Fruit fly (Drosophila melanogaster) whole organism, embryonic: ENCODE data around the gene scpr-C.
A peak's percentile ranks its signal among the peaks of the same experiment; 100 is the strongest.

Source experiments
- Bdp1 ChIP-seq: fragments of 200-800 bp; sonication (Bioruptor generic); optimal IDR thresholded peaks from 3 replicates; lab custom pipeline; 2016; ENCODE audit warnings: missing biosample characterization, missing genetic modification characterization
- CG10654 ChIP-seq: fragments of 200-800 bp; sonication (Bioruptor generic); optimal IDR thresholded peaks from 2 replicates; lab custom pipeline; 2016; ENCODE audit warnings: missing biosample characterization, missing genetic modification characterization
- CG11723 ChIP-seq: fragments of 200-800 bp; sonication (Bioruptor generic); optimal IDR thresholded peaks from 2 replicates; lab custom pipeline; 2017; ENCODE audit warnings: missing biosample characterization, mild to moderate bottlenecking, missing genetic modification characterization
- CG12071 ChIP-seq: fragments of 200-800 bp; sonication (Bioruptor generic); optimal IDR thresholded peaks from 3 replicates; lab custom pipeline; 2018; ENCODE audit warnings: missing biosample characterization, mild to moderate bottlenecking, missing genetic modification characterization
- CG14441 ChIP-seq: fragments of 200-800 bp; sonication (Bioruptor generic); IDR thresholded peaks from 2 replicates; pipeline ENCODE4 v1.3.6; 2022; ENCODE audit warnings: missing biosample characterization, missing genetic modification characterization
- CG1529 ChIP-seq: fragments of 200-800 bp; sonication (Bioruptor generic); optimal IDR thresholded peaks from 3 replicates; lab custom pipeline; 2018; ENCODE audit warnings: missing biosample characterization, missing genetic modification characterization
- CG16813 ChIP-seq: fragments of 200-800 bp; sonication (Bioruptor generic); IDR thresholded peaks from 3 replicates; pipeline ENCODE4 v1.3.6; 2022; ENCODE audit warnings: missing biosample characterization, missing genetic modification characterization; ENCODE audit not compliant: partially characterized antibody
- CG17361 ChIP-seq: fragments of 200-800 bp; sonication (Bioruptor generic); IDR thresholded peaks from 3 replicates; pipeline ENCODE4 v1.3.6; 2022; ENCODE audit warnings: missing biosample characterization, missing genetic modification characterization
- CG1832 ChIP-seq: fragments of 200-800 bp; sonication (Bioruptor generic); optimal IDR thresholded peaks from 2 replicates; lab custom pipeline; 2017; ENCODE audit warnings: missing biosample characterization, mild to moderate bottlenecking, missing genetic modification characterization, inconsistent platforms
- CG2678 ChIP-seq: fragments of 200-800 bp; sonication (Bioruptor generic); optimal IDR thresholded peaks from 3 replicates; lab custom pipeline; 2019; ENCODE audit warnings: missing biosample characterization, mild to moderate bottlenecking, missing genetic modification characterization, moderate library complexity
- CG2712 ChIP-seq: fragments of 200-800 bp; optimal IDR thresholded peaks from 3 replicates; lab custom pipeline; 2019; ENCODE audit warnings: missing biosample characterization, mild to moderate bottlenecking, missing genetic modification characterization, moderate library complexity
- CG31441 ChIP-seq: fragments of 200-800 bp; sonication (Bioruptor generic); IDR thresholded peaks from 2 replicates; pipeline ENCODE4 v1.3.6; 2022; ENCODE audit warnings: missing biosample characterization, missing genetic modification characterization
- CG34224 ChIP-seq: fragments of 200-800 bp; sonication (Bioruptor generic); IDR thresholded peaks from 3 replicates; pipeline ENCODE4 v1.3.6; 2022; ENCODE audit warnings: missing biosample characterization, missing genetic modification characterization; ENCODE audit not compliant: partially characterized antibody
- CG3838 ChIP-seq: fragments of 200-800 bp; sonication (Bioruptor generic); optimal IDR thresholded peaks from 3 replicates; lab custom pipeline; 2016; ENCODE audit warnings: missing biosample characterization, missing genetic modification characterization
- CG42726 ChIP-seq: fragments of 200-800 bp; sonication (Bioruptor generic); IDR thresholded peaks from 2 replicates; pipeline ENCODE4 v1.3.6; 2022; ENCODE audit warnings: missing biosample characterization, missing genetic modification characterization; ENCODE audit not compliant: partially characterized antibody
- CG5953 ChIP-seq: fragments of 200-800 bp; sonication (Bioruptor generic); IDR thresholded peaks from 2 replicates; pipeline ENCODE4 v1.3.6; 2022; ENCODE audit warnings: missing biosample characterization, missing genetic modification characterization
- CG6813 ChIP-seq: fragments of 200-800 bp; sonication (Bioruptor generic); optimal IDR thresholded peaks from 2 replicates; lab custom pipeline; 2017; ENCODE audit warnings: missing biosample characterization, missing genetic modification characterization, mild to moderate bottlenecking, moderate library complexity, missing genetic modification reagents
- CG8359 ChIP-seq: fragments of 200-800 bp; sonication (Bioruptor generic); optimal IDR thresholded peaks from 2 replicates; lab custom pipeline; 2017; ENCODE audit warnings: missing biosample characterization, mild to moderate bottlenecking, missing genetic modification characterization, borderline replicate concordance
- CG8765 ChIP-seq: fragments of 200-800 bp; sonication (Bioruptor generic); IDR thresholded peaks from 2 replicates; pipeline ENCODE4 v1.3.6; 2022; ENCODE audit warnings: missing biosample characterization, missing genetic modification characterization
- CG9727 ChIP-seq: fragments of 200-800 bp; sonication (Bioruptor generic); optimal IDR thresholded peaks from 3 replicates; lab custom pipeline; 2017; ENCODE audit warnings: missing biosample characterization, mild to moderate bottlenecking, missing genetic modification characterization
- CTCF ChIP-seq: fragments of 200-800 bp; sonication (Bioruptor generic); optimal IDR thresholded peaks from 2 replicates; lab custom pipeline; 2017; ENCODE audit warnings: missing biosample characterization, mild to moderate bottlenecking, missing genetic modification characterization, moderate library complexity
- Dip3 ChIP-seq: fragments of 200-800 bp; sonication (Bioruptor generic); optimal IDR thresholded peaks from 3 replicates; lab custom pipeline; 2016; ENCODE audit warnings: missing biosample characterization, missing genetic modification characterization
- Doc3 ChIP-seq: fragments of 200-800 bp; sonication (Bioruptor generic); IDR thresholded peaks from 3 replicates; pipeline ENCODE4 v1.3.6; 2022; ENCODE audit warnings: missing biosample characterization, missing genetic modification characterization; ENCODE audit not compliant: partially characterized antibody
- Dref ChIP-seq: fragments of 200-800 bp; sonication (Bioruptor generic); IDR thresholded peaks from 2 replicates; pipeline ENCODE4 v1.3.6; 2022; ENCODE audit warnings: missing biosample characterization, missing genetic modification characterization
- E2f2 ChIP-seq: fragments of 200-800 bp; sonication (Bioruptor generic); IDR thresholded peaks from 2 replicates; pipeline ENCODE4 v1.3.6; 2022; ENCODE audit warnings: missing biosample characterization, missing genetic modification characterization
- Eip74EF ChIP-seq, 2 experiments: fragments of 200-800 bp in 1 of 2; fragments of >200 bp in 1 of 2; sonication (Bioruptor generic) in 1 of 2; optimal IDR thresholded peaks; 2 replicates each; lab custom pipeline; 2017 to 2019; ENCODE audit warnings: missing biosample characterization in 2 of 2, missing genetic modification characterization in 2 of 2, mild to moderate bottlenecking in 1 of 2, moderate library complexity in 1 of 2
- Ets97D ChIP-seq: fragments of 200-800 bp; sonication (Bioruptor generic); optimal IDR thresholded peaks from 3 replicates; lab custom pipeline; 2016; ENCODE audit warnings: missing biosample characterization, missing genetic modification characterization
- Fer3 ChIP-seq: fragments of 200-800 bp; sonication (Bioruptor generic); optimal IDR thresholded peaks from 2 replicates; lab custom pipeline; 2018; ENCODE audit warnings: missing biosample characterization, mild to moderate bottlenecking, missing genetic modification characterization, moderate library complexity
- HmgZ ChIP-seq: fragments of 200-800 bp; sonication (Bioruptor generic); optimal IDR thresholded peaks from 2 replicates; lab custom pipeline; 2018; ENCODE audit warnings: missing biosample characterization, mild to moderate bottlenecking, missing genetic modification characterization
- Lhr ChIP-seq: fragments of 200-800 bp; sonication (Bioruptor generic); optimal IDR thresholded peaks from 3 replicates; lab custom pipeline; 2017; ENCODE audit warnings: mild to moderate bottlenecking, missing biosample characterization, missing genetic modification reagents, missing genetic modification characterization
- Med ChIP-seq: fragments of 200-800 bp; sonication (Bioruptor generic); peaks from one replicate; lab custom pipeline; 2016; ENCODE audit warnings: missing biosample characterization, missing genetic modification characterization, mild to moderate bottlenecking, inconsistent platforms, moderate library complexity
- Neu2 ChIP-seq: fragments of 200-800 bp; sonication (Bioruptor generic); optimal IDR thresholded peaks from 3 replicates; lab custom pipeline; 2016; ENCODE audit warnings: missing biosample characterization, missing genetic modification characterization, borderline replicate concordance
- Poxn ChIP-seq: fragments of 200-800 bp; sonication (Bioruptor generic); IDR thresholded peaks from 2 replicates; pipeline ENCODE4 v1.3.6; 2022; ENCODE audit warnings: missing biosample characterization, missing genetic modification characterization
- Six4 ChIP-seq: fragments of 200-800 bp; sonication (Bioruptor generic); optimal IDR thresholded peaks from 2 replicates; lab custom pipeline; 2016; ENCODE audit warnings: missing biosample characterization, missing genetic modification characterization
- ab ChIP-seq: fragments of 200-800 bp; sonication (Bioruptor generic); optimal IDR thresholded peaks from 2 replicates; lab custom pipeline; 2016; ENCODE audit warnings: missing biosample characterization, missing genetic modification characterization
- ac ChIP-seq: fragments of 200-800 bp; sonication (Bioruptor generic); optimal IDR thresholded peaks from 3 replicates; lab custom pipeline; 2017; ENCODE audit warnings: missing biosample characterization, mild to moderate bottlenecking, missing genetic modification characterization
- caup ChIP-seq: fragments of 200-800 bp; sonication (Bioruptor generic); optimal IDR thresholded peaks from 3 replicates; lab custom pipeline; 2017; ENCODE audit warnings: missing biosample characterization, mild to moderate bottlenecking, missing genetic modification characterization, moderate library complexity; ENCODE audit not compliant: severe bottlenecking
- cg ChIP-seq: fragments of 200-800 bp; sonication (Bioruptor generic); optimal IDR thresholded peaks from 3 replicates; lab custom pipeline; 2019; ENCODE audit warnings: missing biosample characterization, mild to moderate bottlenecking, missing genetic modification characterization, moderate library complexity
- da ChIP-seq: fragments of 200-800 bp; sonication (Bioruptor generic); optimal IDR thresholded peaks from 2 replicates; lab custom pipeline; 2016; ENCODE audit warnings: missing biosample characterization, missing genetic modification characterization
- disco-r ChIP-seq: fragments of 200-800 bp; sonication (Bioruptor generic); optimal IDR thresholded peaks from 2 replicates; lab custom pipeline; 2016; ENCODE audit warnings: missing biosample characterization, missing genetic modification characterization
- dysf ChIP-seq: fragments of 200-800 bp; sonication (Bioruptor generic); IDR thresholded peaks from 3 replicates; pipeline ENCODE4 v1.3.6; 2022; ENCODE audit warnings: missing biosample characterization, missing genetic modification characterization
- emc ChIP-seq: fragments of 200-800 bp; sonication (Bioruptor generic); optimal IDR thresholded peaks from 2 replicates; lab custom pipeline; 2016; ENCODE audit warnings: missing biosample characterization, missing genetic modification characterization
- grau ChIP-seq: fragments of 200-800 bp; optimal IDR thresholded peaks from 3 replicates; lab custom pipeline; 2019; ENCODE audit warnings: missing biosample characterization, mild to moderate bottlenecking, missing genetic modification characterization, moderate library complexity
- nerfin-2 ChIP-seq: fragments of 200-800 bp; sonication (Bioruptor generic); IDR thresholded peaks from 2 replicates; pipeline ENCODE4 v1.3.6; 2022; ENCODE audit warnings: missing biosample characterization, missing genetic modification characterization; ENCODE audit not compliant: partially characterized antibody
- odd ChIP-seq: fragments of 200-800 bp; sonication (Bioruptor generic); optimal IDR thresholded peaks from 2 replicates; lab custom pipeline; 2017; ENCODE audit warnings: missing biosample characterization, mild to moderate bottlenecking, missing genetic modification characterization
- pzg ChIP-seq: fragments of 200-800 bp; sonication (Bioruptor generic); optimal IDR thresholded peaks from 3 replicates; lab custom pipeline; 2018; ENCODE audit warnings: missing biosample characterization, mild to moderate bottlenecking, missing genetic modification characterization, moderate library complexity
- sisA ChIP-seq: fragments of 200-800 bp; sonication (Bioruptor generic); IDR thresholded peaks from 2 replicates; pipeline ENCODE4 v1.3.6; 2022; ENCODE audit warnings: missing biosample characterization, missing genetic modification characterization
- stc ChIP-seq: fragments of 200-800 bp; sonication (Bioruptor generic); IDR thresholded peaks from 2 replicates; pipeline ENCODE4 v1.3.6; 2022; ENCODE audit warnings: missing biosample characterization, missing genetic modification characterization
- ttk ChIP-seq: fragments of 200-800 bp; sonication (Bioruptor generic); IDR thresholded peaks from 2 replicates; pipeline ENCODE4 v2.1.2; 2022; ENCODE audit warnings: missing biosample characterization, missing genetic modification characterization
- tup ChIP-seq: fragments of 200-800 bp; sonication (Bioruptor generic); optimal IDR thresholded peaks from 2 replicates; lab custom pipeline; 2016; ENCODE audit warnings: missing biosample characterization, mild to moderate bottlenecking, missing genetic modification characterization, moderate library complexity
- unc-4 ChIP-seq: fragments of 200-800 bp; sonication (Bioruptor generic); IDR thresholded peaks from 2 replicates; pipeline ENCODE4 v1.3.6; 2022; ENCODE audit warnings: missing biosample characterization, missing genetic modification characterization; ENCODE audit not compliant: partially characterized antibody

The scpr-C gene

DNA sequence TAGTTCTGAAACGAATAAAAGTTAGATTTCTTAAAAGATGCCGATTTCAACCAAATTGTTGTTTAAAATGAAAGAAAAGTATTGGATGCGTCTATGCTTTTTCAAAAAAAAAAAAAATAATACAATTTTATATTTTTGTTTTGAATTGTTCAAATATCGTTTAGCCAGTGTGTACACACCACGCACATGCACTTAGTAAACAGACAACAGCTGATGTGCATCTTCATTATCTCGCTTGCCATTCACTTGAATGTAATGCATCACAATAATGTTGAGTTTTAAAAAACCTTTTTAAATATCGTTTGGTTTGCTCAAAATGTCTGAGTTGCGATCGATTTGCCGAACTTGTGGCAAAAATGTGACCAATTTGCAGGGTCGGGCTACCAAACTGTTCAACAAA lies 10.7 kb downstream of the scpr-C start, which contains the start of gene CG31441 (continued):
- TF ChIP-seq CG9727 (GFP tag; lab: Kevin White, UChicago) = no peak
- TF ChIP-seq dysf (GFP tag; lab: Robert Waterston, UW) = no peak
- no peak for TF ChIP-seq CG1832 (GFP tag; lab: Kevin White, UChicago)
- no peak for TF ChIP-seq da (GFP tag; lab: Kevin White, UChicago)
- TF ChIP-seq CG8765 (GFP tag; lab: Robert Waterston, UW) = no peak
- TF ChIP-seq disco-r (GFP tag; lab: Kevin White, UChicago) = no peak
- TF ChIP-seq CG8359 (GFP tag; lab: Kevin White, UChicago) = no peak
- no peak for TF ChIP-seq Eip74EF (GFP tag; optimal IDR thresholded peaks at IDR 0.05; lab: Kevin White, UChicago)
- no peak for TF ChIP-seq CG6813 (GFP tag; lab: Kevin White, UChicago)
- TF ChIP-seq unc-4 = peak; percentile 56; the same call in 1 of the 2 replicates
- TF ChIP-seq CG5953 (GFP tag; lab: Robert Waterston, UW) = no peak
- peak; percentile 81 for TF ChIP-seq E2f2
- peak; percentile 75 for TF ChIP-seq CG34224 (GFP tag; lab: Robert Waterston, UW)
- no peak for TF ChIP-seq Dip3 (GFP tag; lab: Kevin White, UChicago)
- TF ChIP-seq ac (GFP tag; lab: Kevin White, UChicago) = no peak
- TF ChIP-seq HmgZ (tag; lab: Kevin White, UChicago) = peak; percentile 38
- TF ChIP-seq CG2678 (tag; lab: Kevin White, UChicago) = no peak
- no peak for TF ChIP-seq CG11723 (GFP tag; lab: Kevin White, UChicago)
- no peak for TF ChIP-seq CG14441 (GFP tag; lab: Robert Waterston, UW)
- no peak for TF ChIP-seq odd
- TF ChIP-seq Lhr (GFP tag; lab: Kevin White, UChicago) = peak; percentile 6
- peak; percentile 39 for TF ChIP-seq CG3838 (GFP tag; lab: Kevin White, UChicago)
- TF ChIP-seq CG16813 (GFP tag; lab: Robert Waterston, UW) = no peak
- no peak for TF ChIP-seq caup (GFP tag; lab: Kevin White, UChicago)
- no peak for TF ChIP-seq CG10654 (GFP tag; lab: Kevin White, UChicago)
- TF ChIP-seq Fer3 (tag; lab: Kevin White, UChicago) = no peak
- no peak for TF ChIP-seq Six4 (GFP tag; lab: Kevin White, UChicago)
- TF ChIP-seq ttk (GFP tag; lab: Robert Waterston, UW) = no peak
- TF ChIP-seq nerfin-2 (GFP tag; lab: Robert Waterston, UW) = no peak
- no peak for TF ChIP-seq CTCF (GFP tag; lab: Kevin White, UChicago)
- TF ChIP-seq CG1529 (GFP tag; lab: Kevin White, UChicago) = no peak
- TF ChIP-seq Med (GFP tag; lab: Kevin White, UChicago) = peak; percentile 32
- TF ChIP-seq emc = no peak
- peak; percentile 3 for TF ChIP-seq CG2712 (tag; lab: Kevin White, UChicago)
- TF ChIP-seq tup (GFP tag; lab: Kevin White, UChicago) = no peak
- no peak for TF ChIP-seq CG12071 (GFP tag; lab: Kevin White, UChicago)
- no peak for TF ChIP-seq cg (GFP tag; lab: Kevin White, UChicago)
- TF ChIP-seq Bdp1 (GFP tag; lab: Kevin White, UChicago) = no peak
- peak; percentile 8 for TF ChIP-seq Ets97D
- TF ChIP-seq pzg (GFP tag; lab: Kevin White, UChicago) = peak; percentile 49
- TF ChIP-seq Poxn (GFP tag; lab: Robert Waterston, UW) = no peak
- TF ChIP-seq CG42726 (GFP tag; lab: Robert Waterston, UW) = no peak
- no peak for TF ChIP-seq Neu2
- TF ChIP-seq sisA = no peak
- no peak for TF ChIP-seq CG17361 (GFP tag; lab: Robert Waterston, UW)
- no peak for TF ChIP-seq ab (GFP tag; lab: Kevin White, UChicago)
- TF ChIP-seq stc = no peak
- no peak for TF ChIP-seq grau
- TF ChIP-seq CG31441 (GFP tag; lab: Robert Waterston, UW) = no peak
- TF ChIP-seq Doc3 = peak; percentile 56; the same call in 1 of the 3 replicates
- no peak for TF ChIP-seq Dref
